Worm (Caenorhabditis elegans) whole organism, midembryonic: ENCODE data around the gene taco-1.

Experiments
- T22C8.4 ChIP-seq: fragments of 200-800 bp; sonication (Bioruptor generic); IDR thresholded peaks from 2 replicates; pipeline ENCODE4 v1.3.6; 2022; ENCODE audit warnings: missing genetic modification characterization, missing compliant biosample characterization
- cog-1 ChIP-seq: sonication (generic microtip); optimal IDR thresholded peaks from 2 replicates; lab custom pipeline; 2016; ENCODE audit warnings: missing genetic modification characterization, missing compliant biosample characterization
- flt-1 ChIP-seq: fragments of 200-800 bp; sonication (Bioruptor generic); IDR thresholded peaks from 2 replicates; pipeline ENCODE4 v1.3.6; 2022; ENCODE audit warnings: missing genetic modification characterization, missing compliant biosample characterization
- klf-2 ChIP-seq: fragments of 200-800 bp; sonication (Bioruptor generic); conservative IDR thresholded peaks from 2 replicates; pipeline ENCODE4 v1.3.6; 2022; ENCODE audit warnings: missing genetic modification reagents, missing genetic modification characterization, missing compliant biosample characterization
- med-1 ChIP-seq: sonication (generic microtip); optimal IDR thresholded peaks from 2 replicates; lab custom pipeline; 2017; ENCODE audit warnings: missing genetic modification characterization, mild to moderate bottlenecking, missing compliant biosample characterization, antibody characterized with exemption, missing genetic modification reagents; ENCODE audit not compliant: insufficient read depth
- ref-1 ChIP-seq: fragments of 200-800 bp; sonication (Bioruptor generic); conservative IDR thresholded peaks from 2 replicates; pipeline ENCODE4 v1.3.6; 2022; ENCODE audit warnings: missing genetic modification reagents, missing genetic modification characterization, missing compliant biosample characterization
- tab-1 ChIP-seq: fragments of 200-800 bp; sonication (Bioruptor generic); IDR thresholded peaks from 2 replicates; pipeline ENCODE4 v1.3.6; 2022; ENCODE audit warnings: missing genetic modification characterization, missing compliant biosample characterization
- ztf-23 ChIP-seq: fragments of 200-800 bp; sonication (Bioruptor generic); IDR thresholded peaks from 2 replicates; pipeline ENCODE4 v1.3.6; 2022; ENCODE audit warnings: missing genetic modification reagents, missing genetic modification characterization, missing compliant biosample characterization
- ztf-29 ChIP-seq: fragments of 200-800 bp; sonication (Bioruptor generic); IDR thresholded peaks from 2 replicates; pipeline ENCODE4 v1.3.6; 2022; ENCODE audit warnings: missing genetic modification reagents, missing genetic modification characterization, missing compliant biosample characterization

The taco-1 gene

ce11 chrIII:298456-298855 is 14.5 kb downstream of the taco-1 start, which contains the start of gene ads-1:
ads-1 (minus strand) TSS chrIII:298556.
- TF ChIP-seq ztf-23 (no peak), tab-1 (no peak), klf-2 (no peak), flt-1 (GFP tag; lab: Robert Waterston, UW) (no peak), T22C8.4 (no peak), ztf-29 (GFP tag; lab: Robert Waterston, UW) (no peak), cog-1 (tag; lab: Kevin White, UChicago) (no peak), med-1 (GFP tag; lab: Kevin White, UChicago) (no peak), ref-1 (GFP tag; lab: Robert Waterston, UW) (no peak)

DNA sequence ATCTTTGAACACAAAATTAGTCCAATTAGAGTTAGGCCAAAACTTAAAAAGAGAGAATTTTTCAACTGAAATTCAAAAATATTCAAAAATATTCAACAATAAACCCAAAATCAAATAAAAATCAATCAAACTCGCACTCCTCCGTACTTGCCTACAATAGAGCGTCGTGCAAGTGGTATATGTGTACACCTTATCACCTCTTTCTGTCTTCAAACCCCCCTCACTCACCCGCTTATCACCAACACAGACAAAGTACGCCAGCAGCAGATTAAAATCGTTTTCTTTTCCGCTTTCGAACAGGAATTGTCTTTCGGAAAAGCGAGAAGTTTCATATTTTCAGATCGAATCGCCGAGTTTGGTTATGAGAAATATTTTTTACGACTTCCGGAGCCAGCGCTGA is 15.3 kb downstream of the taco-1 start:
- TF ChIP-seq ztf-23 (no peak), ref-1 (GFP tag; lab: Robert Waterston, UW) (no peak), klf-2 (no peak), med-1 (GFP tag; lab: Kevin White, UChicago) (no peak), ztf-29 (GFP tag; lab: Robert Waterston, UW) (no peak), tab-1 (no peak), T22C8.4 (no peak), cog-1 (tag; lab: Kevin White, UChicago) (no peak), flt-1 (GFP tag; lab: Robert Waterston, UW) (no peak)

ce11 chrIII:304564-304963 is 20.6 kb downstream of the taco-1 start:
- TF ChIP-seq ztf-29 (GFP tag; lab: Robert Waterston, UW) (no peak), flt-1 (GFP tag; lab: Robert Waterston, UW) (0 out of 2 replicates have a peak, but pooled peaks have one; percentile 24), klf-2 (no peak), T22C8.4 (no peak), tab-1 (no peak), med-1 (GFP tag; lab: Kevin White, UChicago) (no peak)

DNA sequence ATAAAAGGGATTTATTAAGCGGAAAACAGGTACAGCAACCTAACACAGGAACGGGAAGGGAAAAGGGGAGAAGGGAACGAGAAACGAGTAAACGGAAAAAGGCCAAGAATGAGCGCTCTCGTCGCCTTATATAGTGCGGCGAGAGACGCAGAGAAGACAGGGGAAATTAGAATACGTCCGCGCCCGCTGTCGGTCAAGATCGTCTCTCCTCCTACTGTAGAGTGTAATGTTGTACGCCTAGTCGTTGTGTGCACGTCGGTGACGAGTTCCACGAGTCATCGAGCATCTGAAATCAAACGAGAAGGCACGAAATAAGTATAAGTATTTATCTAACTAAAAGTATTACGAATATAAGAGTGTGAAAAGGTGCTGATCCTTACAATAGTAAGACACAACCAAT is 27.3 kb downstream of the taco-1 start:
- TF ChIP-seq med-1 (GFP tag; lab: Kevin White, UChicago): no peak
- no peak for TF ChIP-seq ref-1 (GFP tag; lab: Robert Waterston, UW)
- TF ChIP-seq ztf-23: no peak
- TF ChIP-seq klf-2: no peak
- TF ChIP-seq T22C8.4: no peak
- TF ChIP-seq flt-1 (GFP tag; lab: Robert Waterston, UW): no peak
- TF ChIP-seq tab-1: no peak
- no peak for TF ChIP-seq ztf-29 (GFP tag; lab: Robert Waterston, UW)
- no peak for TF ChIP-seq cog-1 (tag; lab: Kevin White, UChicago)

DNA sequence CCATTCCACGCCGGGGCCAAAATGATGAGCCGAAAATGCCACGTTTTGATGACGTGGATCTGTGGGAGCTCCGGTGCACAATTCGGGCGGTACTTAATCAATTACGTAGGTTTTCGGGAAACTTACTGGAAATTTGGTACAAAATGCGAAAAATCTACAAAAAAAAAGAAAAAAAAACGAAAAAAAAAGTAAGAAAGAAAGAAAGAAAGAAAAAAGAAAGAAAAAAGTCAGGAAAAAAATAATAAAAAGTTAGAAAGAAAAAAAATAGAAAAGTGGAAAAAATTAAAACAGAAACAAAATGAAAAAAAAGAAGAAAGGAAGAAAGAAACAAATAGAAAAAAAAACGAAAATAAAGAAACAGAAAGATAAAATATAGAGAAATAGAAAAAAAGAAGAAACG is 29.0 kb downstream of the taco-1 start:
- no peak for TF ChIP-seq klf-2
- TF ChIP-seq T22C8.4: no peak
- no peak for TF ChIP-seq med-1 (GFP tag; lab: Kevin White, UChicago)
- TF ChIP-seq tab-1: no peak
- no peak for TF ChIP-seq flt-1 (GFP tag; lab: Robert Waterston, UW)
- TF ChIP-seq ztf-23: no peak
- no peak for TF ChIP-seq ref-1 (GFP tag; lab: Robert Waterston, UW)
- TF ChIP-seq cog-1 (tag; lab: Kevin White, UChicago): no peak
- TF ChIP-seq ztf-29 (GFP tag; lab: Robert Waterston, UW): no peak

ce11 chrIII:315160-315559 is 31.2 kb downstream of the taco-1 start, which contains the start of gene Y50D7A.10:
Y50D7A.10 (plus strand) TSS chrIII:315460.
- TF ChIP-seq cog-1 (tag; lab: Kevin White, UChicago): no peak
- TF ChIP-seq klf-2: no peak
- no peak for TF ChIP-seq ref-1 (GFP tag; lab: Robert Waterston, UW)
- no peak for TF ChIP-seq T22C8.4
- no peak for TF ChIP-seq med-1 (GFP tag; lab: Kevin White, UChicago)
- TF ChIP-seq ztf-29 (GFP tag; lab: Robert Waterston, UW): no peak
- no peak for TF ChIP-seq flt-1 (GFP tag; lab: Robert Waterston, UW)
- no peak for TF ChIP-seq tab-1
